Fruit fly (Drosophila melanogaster) whole organism, embryonic: ENCODE data around the gene armi.

Source experiments
- CG10366 ChIP-seq: fragments of 200-800 bp; sonication (Bioruptor generic); IDR thresholded peaks from 2 replicates; pipeline ENCODE4 v1.3.6; 2022; ENCODE audit warnings: missing biosample characterization, missing genetic modification characterization
- CG10431 ChIP-seq: fragments of 200-800 bp; sonication (Bioruptor generic); optimal IDR thresholded peaks from 3 replicates; lab custom pipeline; 2018; ENCODE audit warnings: missing biosample characterization, mild to moderate bottlenecking, missing genetic modification characterization
- CG11085 ChIP-seq: fragments of 200-800 bp; sonication (Bioruptor generic); IDR thresholded peaks from 2 replicates; pipeline ENCODE4 v1.3.6; 2022; ENCODE audit warnings: missing biosample characterization, missing genetic modification characterization
- CG14441 ChIP-seq: fragments of 200-800 bp; sonication (Bioruptor generic); IDR thresholded peaks from 2 replicates; pipeline ENCODE4 v1.3.6; 2022; ENCODE audit warnings: missing biosample characterization, missing genetic modification characterization
- CG15479 ChIP-seq: fragments of 200-800 bp; sonication (Bioruptor generic); optimal IDR thresholded peaks from 3 replicates; lab custom pipeline; 2019; ENCODE audit warnings: missing biosample characterization, mild to moderate bottlenecking, missing genetic modification characterization, moderate library complexity
- CG15696 ChIP-seq: fragments of 200-800 bp; sonication (Bioruptor generic); optimal IDR thresholded peaks from 2 replicates; lab custom pipeline; 2019; ENCODE audit warnings: missing biosample characterization, mild to moderate bottlenecking, missing genetic modification characterization, moderate library complexity
- CG2678 ChIP-seq: fragments of 200-800 bp; sonication (Bioruptor generic); optimal IDR thresholded peaks from 3 replicates; lab custom pipeline; 2019; ENCODE audit warnings: missing biosample characterization, mild to moderate bottlenecking, missing genetic modification characterization, moderate library complexity
- CG2712 ChIP-seq: fragments of 200-800 bp; optimal IDR thresholded peaks from 3 replicates; lab custom pipeline; 2019; ENCODE audit warnings: missing biosample characterization, mild to moderate bottlenecking, missing genetic modification characterization, moderate library complexity
- CG2889 ChIP-seq: fragments of 200-800 bp; sonication (Bioruptor generic); IDR thresholded peaks from 3 replicates; pipeline ENCODE4 v1.3.6; 2022; ENCODE audit warnings: missing biosample characterization, missing genetic modification characterization
- CG3726 ChIP-seq: fragments of 200-800 bp; sonication (Bioruptor generic); IDR thresholded peaks from 3 replicates; pipeline ENCODE4, ENCODE4 v1.3.6; 2022; ENCODE audit warnings: missing biosample characterization, missing genetic modification characterization
- CG4707 ChIP-seq: fragments of 200-800 bp; sonication (Bioruptor generic); optimal IDR thresholded peaks from 2 replicates; lab custom pipeline; 2018; ENCODE audit warnings: missing biosample characterization, mild to moderate bottlenecking, missing genetic modification characterization, moderate library complexity
- CG6272 ChIP-seq: fragments of 200-800 bp; sonication (Bioruptor generic); IDR thresholded peaks from 2 replicates; pipeline ENCODE4 v1.3.6; 2022; ENCODE audit warnings: missing biosample characterization, missing genetic modification characterization
- CG7963 ChIP-seq: fragments of 200-800 bp; sonication (Bioruptor generic); IDR thresholded peaks from 3 replicates; pipeline ENCODE4 v1.3.6; 2022; ENCODE audit warnings: missing biosample characterization, missing genetic modification characterization; ENCODE audit not compliant: partially characterized antibody
- CG9437 ChIP-seq: fragments of 200-800 bp; sonication (Bioruptor generic); optimal IDR thresholded peaks from 2 replicates; lab custom pipeline; 2018; ENCODE audit warnings: missing biosample characterization, mild to moderate bottlenecking, missing genetic modification characterization
- CG9817 ChIP-seq: fragments of 200-800 bp; sonication (Bioruptor generic); optimal IDR thresholded peaks from 2 replicates; lab custom pipeline; 2018; ENCODE audit warnings: missing biosample characterization, mild to moderate bottlenecking, missing genetic modification characterization, moderate library complexity
- Dbx ChIP-seq: fragments of 200-800 bp; sonication (Bioruptor generic); IDR thresholded peaks from 3 replicates; pipeline ENCODE4 v1.3.6; 2022; ENCODE audit warnings: missing biosample characterization, missing genetic modification characterization
- Dip3 ChIP-seq: fragments of 200-800 bp; sonication (Bioruptor generic); optimal IDR thresholded peaks from 3 replicates; lab custom pipeline; 2016; ENCODE audit warnings: missing biosample characterization, missing genetic modification characterization
- GATAe ChIP-seq: fragments of 200-800 bp; sonication (Bioruptor generic); conservative IDR thresholded peaks from 2 replicates; pipeline ENCODE4 v1.3.6; 2022; ENCODE audit warnings: missing biosample characterization, missing genetic modification characterization
- Hr39 ChIP-seq: fragments of >200 bp; optimal IDR thresholded peaks from 2 replicates; lab custom pipeline; 2017
- Hsf ChIP-seq: fragments of 200-800 bp; sonication (Bioruptor generic); optimal IDR thresholded peaks from 3 replicates; lab custom pipeline; 2016; ENCODE audit warnings: missing biosample characterization, missing genetic modification characterization
- MBD-R2 ChIP-seq: fragments of 200-800 bp; sonication (Bioruptor generic); IDR thresholded peaks from 2 replicates; pipeline ENCODE4 v1.3.6; 2022; ENCODE audit warnings: missing biosample characterization, missing genetic modification characterization
- NC2α ChIP-seq: fragments of 200-800 bp; sonication (Bioruptor generic); optimal IDR thresholded peaks from 2 replicates; lab custom pipeline; 2016; ENCODE audit warnings: missing biosample characterization, missing genetic modification characterization
- Ptx1 ChIP-seq: fragments of 200-800 bp; sonication (Bioruptor generic); IDR thresholded peaks from 2 replicates; pipeline ENCODE4 v1.3.6; 2022; ENCODE audit warnings: missing biosample characterization, missing genetic modification characterization
- Xbp1 ChIP-seq: fragments of 200-800 bp; sonication (Bioruptor generic); optimal IDR thresholded peaks from 3 replicates; lab custom pipeline; 2016; ENCODE audit warnings: missing biosample characterization, mild to moderate bottlenecking, missing genetic modification characterization
- YL-1 ChIP-seq: fragments of 200-800 bp; sonication (Bioruptor generic); optimal IDR thresholded peaks from 3 replicates; lab custom pipeline; 2017; ENCODE audit warnings: missing biosample characterization, mild to moderate bottlenecking, missing genetic modification characterization
- ac ChIP-seq: fragments of 200-800 bp; sonication (Bioruptor generic); optimal IDR thresholded peaks from 3 replicates; lab custom pipeline; 2017; ENCODE audit warnings: missing biosample characterization, mild to moderate bottlenecking, missing genetic modification characterization
- az2 ChIP-seq: fragments of 200-800 bp; sonication (Bioruptor generic); optimal IDR thresholded peaks from 3 replicates; lab custom pipeline; 2016; ENCODE audit warnings: missing biosample characterization, missing genetic modification characterization
- br ChIP-seq: fragments of >200 bp; optimal IDR thresholded peaks from 2 replicates; lab custom pipeline; 2017
- cas ChIP-seq: fragments of 200-800 bp; sonication (Bioruptor generic); IDR thresholded peaks from 2 replicates; pipeline ENCODE4 v1.3.6; 2022; ENCODE audit warnings: missing biosample characterization, missing genetic modification characterization
- chinmo ChIP-seq: fragments of 200-800 bp; sonication (Bioruptor generic); IDR thresholded peaks from 4 replicates; pipeline ENCODE4 v1.3.6; 2022; ENCODE audit warnings: missing biosample characterization, missing genetic modification characterization; ENCODE audit not compliant: partially characterized antibody
- dmrt99B ChIP-seq: fragments of 200-800 bp; sonication (Bioruptor generic); optimal IDR thresholded peaks from 2 replicates; lab custom pipeline; 2018; ENCODE audit warnings: missing biosample characterization, mild to moderate bottlenecking, missing genetic modification characterization, moderate library complexity
- eve ChIP-seq, 2 experiments: fragments of >200 bp; optimal IDR thresholded peaks; 2 replicates each; lab custom pipeline; 2017; ENCODE audit warnings: missing biosample characterization in 2 of 2, missing genetic modification characterization in 2 of 2
- gt ChIP-seq: fragments of 200-800 bp; sonication (Bioruptor generic); IDR thresholded peaks from 2 replicates; pipeline ENCODE4 v1.3.6; 2022; ENCODE audit warnings: missing biosample characterization, missing genetic modification characterization
- hkb ChIP-seq, 2 experiments: fragments of 200-800 bp in 1 of 2; fragments of >200 bp in 1 of 2; sonication (Bioruptor generic) in 1 of 2; IDR thresholded peaks in 1 of 2; optimal IDR thresholded peaks in 1 of 2; 2 replicates each; pipeline versions ENCODE4 v1.3.6 to Lab custom; 2017 to 2022; ENCODE audit warnings: missing biosample characterization in 1 of 2, missing genetic modification characterization in 1 of 2
- kni ChIP-seq: fragments of 200-800 bp; sonication (Bioruptor generic); optimal IDR thresholded peaks from 3 replicates; lab custom pipeline; 2017; ENCODE audit warnings: mild to moderate bottlenecking, missing biosample characterization, missing genetic modification reagents, missing genetic modification characterization
- maf-S ChIP-seq: fragments of 200-800 bp; sonication (Bioruptor generic); optimal IDR thresholded peaks from 2 replicates; lab custom pipeline; 2016; ENCODE audit warnings: missing biosample characterization, missing genetic modification characterization
- mam ChIP-seq: fragments of 200-800 bp; sonication (Bioruptor generic); optimal IDR thresholded peaks from 3 replicates; lab custom pipeline; 2016; ENCODE audit warnings: missing biosample characterization, missing genetic modification characterization
- nom ChIP-seq: fragments of 200-800 bp; sonication (Bioruptor generic); optimal IDR thresholded peaks from 2 replicates; lab custom pipeline; 2017; ENCODE audit warnings: missing biosample characterization, missing genetic modification characterization, mild to moderate bottlenecking, moderate library complexity, missing genetic modification reagents
- onecut ChIP-seq: fragments of 200-800 bp; sonication (Bioruptor generic); IDR thresholded peaks from 2 replicates; pipeline ENCODE4 v1.3.6; 2022; ENCODE audit warnings: missing biosample characterization, missing genetic modification characterization
- pb ChIP-seq: fragments of 200-800 bp; sonication (Bioruptor generic); optimal IDR thresholded peaks from 3 replicates; lab custom pipeline; 2016; ENCODE audit warnings: missing biosample characterization, missing genetic modification characterization
- salm ChIP-seq: fragments of 200-800 bp; sonication (Bioruptor generic); optimal IDR thresholded peaks from 2 replicates; lab custom pipeline; 2018; ENCODE audit warnings: missing biosample characterization, mild to moderate bottlenecking, missing genetic modification characterization
- sens ChIP-seq: fragments of 200-800 bp; sonication (Bioruptor generic); peaks from one replicate; lab custom pipeline; 2016; ENCODE audit warnings: missing biosample characterization, missing genetic modification characterization
- sisA ChIP-seq: fragments of 200-800 bp; sonication (Bioruptor generic); IDR thresholded peaks from 2 replicates; pipeline ENCODE4 v1.3.6; 2022; ENCODE audit warnings: missing biosample characterization, missing genetic modification characterization
- tgo ChIP-seq: fragments of 200-800 bp; sonication (Bioruptor generic); IDR thresholded peaks from 3 replicates; pipeline ENCODE4 v1.3.6; 2022; ENCODE audit warnings: missing biosample characterization, missing genetic modification characterization
- unc-4 ChIP-seq: fragments of 200-800 bp; sonication (Bioruptor generic); IDR thresholded peaks from 2 replicates; pipeline ENCODE4 v1.3.6; 2022; ENCODE audit warnings: missing biosample characterization, missing genetic modification characterization; ENCODE audit not compliant: partially characterized antibody
- unpg ChIP-seq: fragments of 200-800 bp; sonication (Bioruptor generic); optimal IDR thresholded peaks from 3 replicates; lab custom pipeline; 2018; ENCODE audit warnings: missing biosample characterization, mild to moderate bottlenecking, missing genetic modification characterization, moderate library complexity
- vnd ChIP-seq: fragments of 200-800 bp; sonication (Bioruptor generic); IDR thresholded peaks from 3 replicates; pipeline ENCODE4 v1.3.6; 2022; ENCODE audit warnings: missing biosample characterization, missing genetic modification characterization; ENCODE audit not compliant: partially characterized antibody
- vvl ChIP-seq: fragments of 200-800 bp; sonication (Bioruptor generic); IDR thresholded peaks from 2 replicates; pipeline ENCODE4 v1.3.6; 2022; ENCODE audit warnings: missing biosample characterization, missing genetic modification characterization
- zen2 ChIP-seq: fragments of 200-800 bp; sonication (Bioruptor generic); IDR thresholded peaks from 3 replicates; pipeline ENCODE4 v1.3.6; 2022; ENCODE audit warnings: missing biosample characterization, missing genetic modification characterization; ENCODE audit not compliant: partially characterized antibody

Gene armi

dm6 chr3L:3418207-3419086 is 42.7 kb upstream of the armi start (continued):
- TF ChIP-seq Hr39 (lab: Kevin White, UChicago) (no peak), Dbx (GFP tag; lab: Robert Waterston, UW) (peak; percentile 83), vnd (GFP tag; lab: Robert Waterston, UW) (no peak), CG9437 (GFP tag; lab: Kevin White, UChicago) (peak; percentile 39), zen2 (GFP tag; lab: Robert Waterston, UW) (0 out of 3 replicates have a peak, but pooled peaks have one; percentile 12), CG11085 (peak; percentile 71), NC2α (GFP tag; lab: Kevin White, UChicago) (peak; percentile 54), nom (peak; percentile 64), CG10366 (GFP tag; lab: Robert Waterston, UW) (peak; percentile 83), tgo (peak; percentile 80), salm (peak; percentile 25), az2 (GFP tag; lab: Kevin White, UChicago) (peak; percentile 43), CG3726 (no peak), chinmo (GFP tag; lab: Robert Waterston, UW) (peak; percentile 99), Hsf (peak; percentile 51), br (lab: Kevin White, UChicago) (no peak), CG2678 (peak; percentile 79), hkb (optimal IDR thresholded peaks at IDR 0.05; lab: Kevin White, UChicago) (no peak), hkb (GFP tag; IDR thresholded peaks at IDR 0.05; lab: Robert Waterston, UW) (peak; percentile 85), onecut (peak; percentile 57), CG2712 (tag; lab: Kevin White, UChicago) (peak; percentile 61), unpg (GFP tag; lab: Kevin White, UChicago) (peak; percentile 59), gt (GFP tag; lab: Robert Waterston, UW) (no peak; the same call in 1 of the 2 replicates), pb (GFP tag; lab: Kevin White, UChicago) (peak; percentile 45), vvl (GFP tag; lab: Robert Waterston, UW) (peak; percentile 86), sisA (peak; percentile 68; the same call in 1 of the 2 replicates), CG2889 (GFP tag; lab: Robert Waterston, UW) (peak; percentile 33; the same call in 1 of the 3 replicates), YL-1 (peak; percentile 23), dmrt99B (tag; lab: Kevin White, UChicago) (peak; percentile 82), CG4707 (peak; percentile 38), sens (peak; percentile 96), CG6272 (GFP tag; lab: Robert Waterston, UW) (peak; percentile 76), Xbp1 (peak; percentile 40), cas (GFP tag; lab: Robert Waterston, UW) (peak; percentile 63; the same call in 1 of the 2 replicates), Ptx1 (GFP tag; lab: Robert Waterston, UW) (peak; percentile 87), CG9817 (peak; percentile 54), Dip3 (GFP tag; lab: Kevin White, UChicago) (peak; percentile 76), ac (GFP tag; lab: Kevin White, UChicago) (no peak), mam (GFP tag; lab: Kevin White, UChicago) (peak; percentile 64), CG7963 (no peak), GATAe (GFP tag; lab: Robert Waterston, UW) (peak; percentile 51), eve (GFP tag; optimal IDR thresholded peaks at IDR 0.05; lab: Kevin White, UChicago) (no peak), CG15479 (GFP tag; lab: Kevin White, UChicago) (no peak), maf-S (GFP tag; lab: Kevin White, UChicago) (peak; percentile 23), unc-4 (GFP tag; lab: Robert Waterston, UW) (peak; percentile 30; the same call in 1 of the 2 replicates), CG14441 (GFP tag; lab: Robert Waterston, UW) (peak; percentile 89), kni (GFP tag; lab: Kevin White, UChicago) (peak; percentile 94), CG15696 (tag; lab: Kevin White, UChicago) (no peak), MBD-R2 (GFP tag; lab: Robert Waterston, UW) (peak; percentile 30; the same call in 1 of the 2 replicates), CG10431 (GFP tag; lab: Kevin White, UChicago) (peak; percentile 27)
